Worm (Caenorhabditis elegans) whole organism, L2 larva: Measurements from ENCODE around the gene iglr-2.

Source experiments
- C34F6.9 ChIP-seq: fragments of 150-350 bp; optimal IDR thresholded peaks from 2 replicates; lab custom pipeline; 2014; ENCODE audit warnings: missing biosample characterization, missing genetic modification characterization
- F13H6.1 ChIP-seq: sonication (generic microtip); optimal IDR thresholded peaks from 2 replicates; lab custom pipeline; 2016; ENCODE audit warnings: missing genetic modification characterization, missing compliant biosample characterization
- R02D3.7 ChIP-seq: fragments of 150-350 bp; optimal IDR thresholded peaks from 2 replicates; lab custom pipeline; 2014; ENCODE audit warnings: missing biosample characterization, missing genetic modification characterization
- Y55F3AM.14 ChIP-seq: fragments of 200-800 bp; sonication (Bioruptor generic); optimal IDR thresholded peaks from 2 replicates; lab custom pipeline; 2018; ENCODE audit warnings: mild to moderate bottlenecking, missing genetic modification characterization, missing compliant biosample characterization
- ZK546.5 ChIP-seq: sonication (generic microtip); optimal IDR thresholded peaks from 2 replicates; lab custom pipeline; 2017; ENCODE audit warnings: missing biosample characterization, missing genetic modification characterization
- alr-1 ChIP-seq: fragments of 150-350 bp; optimal IDR thresholded peaks from 2 replicates; lab custom pipeline; 2014; ENCODE audit warnings: missing biosample characterization, missing genetic modification characterization
- aly-2 ChIP-seq: fragments of 150-350 bp; optimal IDR thresholded peaks from 2 replicates; lab custom pipeline; 2014; ENCODE audit warnings: missing biosample characterization, missing genetic modification characterization
- ama-1 ChIP-seq: fragments of 150-350 bp; optimal IDR thresholded peaks from 2 replicates; lab custom pipeline; 2018; ENCODE audit warnings: inconsistent platforms
- blmp-1 ChIP-seq: sonication (generic microtip); optimal IDR thresholded peaks from 2 replicates; lab custom pipeline; 2017; ENCODE audit warnings: missing genetic modification characterization, mild to moderate bottlenecking, missing compliant biosample characterization, antibody characterized with exemption, moderate library complexity; ENCODE audit not compliant: insufficient read depth
- ceh-16 ChIP-seq: fragments of 150-350 bp; optimal IDR thresholded peaks from 2 replicates; lab custom pipeline; 2014; ENCODE audit warnings: missing biosample characterization, missing genetic modification characterization
- ceh-82 ChIP-seq: fragments of 150-350 bp; optimal IDR thresholded peaks from 2 replicates; lab custom pipeline; 2014; ENCODE audit warnings: missing biosample characterization, missing genetic modification characterization
- crh-2 ChIP-seq: sonication (generic microtip); optimal IDR thresholded peaks from 2 replicates; lab custom pipeline; 2017; ENCODE audit warnings: missing biosample characterization, missing genetic modification characterization
- dmd-4 ChIP-seq: sonication (generic microtip); optimal IDR thresholded peaks from 2 replicates; lab custom pipeline; 2017; ENCODE audit warnings: missing biosample characterization, missing genetic modification characterization
- egl-27 ChIP-seq: sonication (generic microtip); optimal IDR thresholded peaks from 3 replicates; lab custom pipeline; 2017; ENCODE audit warnings: missing biosample characterization, missing genetic modification reagents, missing genetic modification characterization
- elt-1 ChIP-seq: fragments of 150-350 bp; optimal IDR thresholded peaks from 2 replicates; lab custom pipeline; 2014; ENCODE audit warnings: missing biosample characterization, missing genetic modification characterization
- elt-3 ChIP-seq: sonication (generic microtip); optimal IDR thresholded peaks from 2 replicates; lab custom pipeline; 2017; ENCODE audit warnings: missing biosample characterization, missing genetic modification characterization
- fos-1 ChIP-seq: fragments of 150-350 bp; optimal IDR thresholded peaks from 2 replicates; lab custom pipeline; 2014; ENCODE audit warnings: missing biosample characterization, missing genetic modification characterization
- gmeb-1 ChIP-seq: fragments of 150-350 bp; optimal IDR thresholded peaks from 2 replicates; lab custom pipeline; 2014; ENCODE audit warnings: missing biosample characterization, missing genetic modification characterization
- lin-11 ChIP-seq: fragments of 150-350 bp; sonication (generic microtip); optimal IDR thresholded peaks from 2 replicates; lab custom pipeline; 2014; ENCODE audit warnings: missing biosample characterization, missing genetic modification characterization, inconsistent platforms, mixed read lengths
- lin-13 ChIP-seq: fragments of 150-350 bp; optimal IDR thresholded peaks from 2 replicates; lab custom pipeline; 2014; ENCODE audit warnings: missing biosample characterization, missing genetic modification reagents, missing genetic modification characterization
- lin-39 ChIP-seq: fragments of 150-350 bp; optimal IDR thresholded peaks from 2 replicates; lab custom pipeline; 2014; ENCODE audit warnings: missing biosample characterization, missing genetic modification reagents, missing genetic modification characterization
- lsy-2 ChIP-seq, 2 experiments: fragments of 150-350 bp in 1 of 2; sonication (generic microtip) in 1 of 2; optimal IDR thresholded peaks; 2 replicates each; lab custom pipeline; 2014 to 2017; ENCODE audit warnings: missing biosample characterization in 2 of 2, missing genetic modification characterization in 2 of 2
- mab-5 ChIP-seq: fragments of 150-350 bp; optimal IDR thresholded peaks from 2 replicates; lab custom pipeline; 2014; ENCODE audit warnings: missing biosample characterization, missing genetic modification characterization
- mbf-1 ChIP-seq: sonication (generic microtip); optimal IDR thresholded peaks from 2 replicates; lab custom pipeline; 2017; ENCODE audit warnings: missing biosample characterization, missing genetic modification characterization
- mdl-1 ChIP-seq, 2 experiments: fragments of 150-350 bp in 1 of 2; sonication (generic microtip) in 1 of 2; optimal IDR thresholded peaks; 2 replicates each; lab custom pipeline; 2017; ENCODE audit warnings: missing biosample characterization in 2 of 2, missing genetic modification characterization in 2 of 2
- nhr-10 ChIP-seq: sonication (generic microtip); optimal IDR thresholded peaks from 2 replicates; lab custom pipeline; 2017; ENCODE audit warnings: missing biosample characterization, missing genetic modification characterization
- nhr-11 ChIP-seq: fragments of 150-350 bp; optimal IDR thresholded peaks from 2 replicates; lab custom pipeline; 2014; ENCODE audit warnings: missing biosample characterization, missing genetic modification characterization
- nhr-12 ChIP-seq: fragments of 150-350 bp; optimal IDR thresholded peaks from 2 replicates; lab custom pipeline; 2014; ENCODE audit warnings: missing biosample characterization, missing genetic modification characterization
- nhr-129 ChIP-seq: fragments of 150-350 bp; optimal IDR thresholded peaks from 2 replicates; lab custom pipeline; 2014; ENCODE audit warnings: missing biosample characterization, missing genetic modification characterization
- nhr-21 ChIP-seq: fragments of 150-350 bp; optimal IDR thresholded peaks from 2 replicates; lab custom pipeline; 2014; ENCODE audit warnings: missing biosample characterization, missing genetic modification characterization
- nhr-23 ChIP-seq: fragments of 150-350 bp; optimal IDR thresholded peaks from 2 replicates; lab custom pipeline; 2014; ENCODE audit warnings: missing biosample characterization, missing genetic modification reagents, missing genetic modification characterization
- nhr-237 ChIP-seq: fragments of 150-350 bp; optimal IDR thresholded peaks from 2 replicates; lab custom pipeline; 2014; ENCODE audit warnings: missing biosample characterization, missing genetic modification characterization
- nhr-25 ChIP-seq: fragments of 150-350 bp; sonication (generic microtip); optimal IDR thresholded peaks from 3 replicates; lab custom pipeline; 2014; ENCODE audit warnings: missing biosample characterization, missing genetic modification characterization
- nhr-6 ChIP-seq: fragments of 150-350 bp; optimal IDR thresholded peaks from 2 replicates; lab custom pipeline; 2014; ENCODE audit warnings: missing biosample characterization, missing genetic modification characterization
- nhr-77 ChIP-seq: fragments of 150-350 bp; optimal IDR thresholded peaks from 2 replicates; lab custom pipeline; 2014; ENCODE audit warnings: missing biosample characterization, missing genetic modification characterization
- peb-1 ChIP-seq: fragments of 150-350 bp; optimal IDR thresholded peaks from 2 replicates; lab custom pipeline; 2014; ENCODE audit warnings: missing biosample characterization, missing genetic modification characterization
- sem-4 ChIP-seq: fragments of 150-350 bp; optimal IDR thresholded peaks from 2 replicates; lab custom pipeline; 2014; ENCODE audit warnings: missing biosample characterization, missing genetic modification reagents, missing genetic modification characterization
- skn-1 ChIP-seq: sonication (generic microtip); optimal IDR thresholded peaks from 2 replicates; lab custom pipeline; 2017; ENCODE audit warnings: missing biosample characterization, missing genetic modification characterization
- sma-3 ChIP-seq: sonication (generic microtip); optimal IDR thresholded peaks from 2 replicates; lab custom pipeline; 2016; ENCODE audit warnings: missing genetic modification reagents, missing genetic modification characterization, missing compliant biosample characterization
- sma-9 ChIP-seq, 2 experiments: fragments of 150-350 bp in 1 of 2; sonication (generic microtip) in 1 of 2; optimal IDR thresholded peaks; 2 replicates each; lab custom pipeline; 2014 to 2016; ENCODE audit warnings: missing genetic modification characterization in 2 of 2, mild to moderate bottlenecking in 1 of 2, missing biosample characterization in 1 of 2, missing compliant biosample characterization in 1 of 2, missing genetic modification reagents in 1 of 2, moderate library complexity in 1 of 2
- snpc-4 ChIP-seq: fragments of 150-350 bp; optimal IDR thresholded peaks from 2 replicates; lab custom pipeline; 2014; ENCODE audit warnings: missing biosample characterization, missing genetic modification characterization
- unc-39 ChIP-seq: fragments of 150-350 bp; optimal IDR thresholded peaks from 2 replicates; lab custom pipeline; 2014; ENCODE audit warnings: missing biosample characterization, missing genetic modification characterization
- unc-55 ChIP-seq: fragments of 150-350 bp; sonication (generic microtip); optimal IDR thresholded peaks from 3 replicates; lab custom pipeline; 2014; ENCODE audit warnings: missing biosample characterization, missing genetic modification reagents, missing genetic modification characterization
- unc-62 ChIP-seq: fragments of 150-350 bp; optimal IDR thresholded peaks from 2 replicates; lab custom pipeline; 2014; ENCODE audit warnings: missing biosample characterization, missing genetic modification reagents, missing genetic modification characterization
- zag-1 ChIP-seq: fragments of 150-350 bp; optimal IDR thresholded peaks from 2 replicates; lab custom pipeline; 2014; ENCODE audit warnings: missing biosample characterization, missing genetic modification characterization
- ztf-1 ChIP-seq: fragments of 200-800 bp; sonication (Bioruptor generic); conservative IDR thresholded peaks from 2 replicates; pipeline ENCODE4 v1.3.6; 2022; ENCODE audit warnings: missing genetic modification characterization, missing compliant biosample characterization
- ztf-11 ChIP-seq: sonication (generic microtip); optimal IDR thresholded peaks from 2 replicates; lab custom pipeline; 2017; ENCODE audit warnings: missing biosample characterization, missing genetic modification characterization
- ztf-4 ChIP-seq: fragments of 150-350 bp; optimal IDR thresholded peaks from 2 replicates; lab custom pipeline; 2014; ENCODE audit warnings: missing biosample characterization, missing genetic modification characterization

The iglr-2 gene

ce11 chrIII:8356407-8356881 lies 25.3 kb upstream of the iglr-2 start:
- TF ChIP-seq nhr-25 (tag; lab: Kevin White, UChicago) (peak; percentile 67), R02D3.7 (no peak), nhr-129 (peak; percentile 92), unc-39 (no peak), ZK546.5 (tag; lab: Kevin White, UChicago) (no peak), fos-1 (tag; lab: Kevin White, UChicago) (peak; percentile 62), crh-2 (peak; percentile 91), nhr-12 (tag; lab: Kevin White, UChicago) (no peak), sma-9 (GFP tag; optimal IDR thresholded peaks at IDR 0.05; lab: Kevin White, UChicago) (peak; percentile 75), sma-9 (tag; optimal IDR thresholded peaks at IDR 0.05; lab: Kevin White, UChicago) (no peak), ceh-82 (tag; lab: Kevin White, UChicago) (no peak), nhr-237 (tag; lab: Kevin White, UChicago) (no peak), ama-1 (lab: Kevin White, UChicago) (no peak), blmp-1 (tag; lab: Kevin White, UChicago) (peak; percentile 48), elt-3 (tag; lab: Kevin White, UChicago) (no peak), ceh-16 (tag; lab: Kevin White, UChicago) (no peak), gmeb-1 (tag; lab: Kevin White, UChicago) (peak; percentile 31), unc-55 (peak; percentile 91), nhr-10 (no peak), Y55F3AM.14 (GFP tag; lab: Kevin White, UChicago) (no peak), ztf-4 (peak; percentile 75), F13H6.1 (peak; percentile 85), zag-1 (tag; lab: Kevin White, UChicago) (peak; percentile 51), nhr-21 (tag; lab: Kevin White, UChicago) (peak; percentile 56), lsy-2 (tag; optimal IDR thresholded peaks at IDR 0.05; lab: Kevin White, UChicago) (peak; percentile 70 to 91), mdl-1 (tag; optimal IDR thresholded peaks at IDR 0.05; lab: Kevin White, UChicago) (peak in 1 of 2 experiments; percentile 57), nhr-6 (tag; lab: Kevin White, UChicago) (peak; percentile 85), skn-1 (tag; lab: Kevin White, UChicago) (peak; percentile 1), sma-3 (GFP tag; lab: Kevin White, UChicago) (peak; percentile 66), alr-1 (tag; lab: Kevin White, UChicago) (no peak), sem-4 (tag; lab: Kevin White, UChicago) (peak; percentile 91), elt-1 (tag; lab: Kevin White, UChicago) (no peak), C34F6.9 (tag; lab: Kevin White, UChicago) (peak; percentile 94), ztf-11 (tag; lab: Kevin White, UChicago) (no peak), snpc-4 (peak; percentile 70), unc-62 (GFP tag; lab: Kevin White, UChicago) (no peak), dmd-4 (tag; lab: Kevin White, UChicago) (peak; percentile 25), mab-5 (tag; lab: Kevin White, UChicago) (peak; percentile 44), nhr-11 (no peak), mbf-1 (tag; lab: Kevin White, UChicago) (no peak), lin-11 (tag; lab: Kevin White, UChicago) (peak; percentile 28), nhr-23 (tag; lab: Kevin White, UChicago) (no peak), nhr-77 (tag; lab: Kevin White, UChicago) (no peak), lin-39 (no peak), peb-1 (tag; lab: Kevin White, UChicago) (no peak), egl-27 (tag; lab: Kevin White, UChicago) (no peak), lin-13 (GFP tag; lab: Kevin White, UChicago) (peak; percentile 71), aly-2 (tag; lab: Kevin White, UChicago) (no peak), ztf-1 (GFP tag; lab: Robert Waterston, UW) (no peak)
